Fruit fly (Drosophila melanogaster): ENCODE results near the gene Ilp8.

Ilp8 gene

DNA sequence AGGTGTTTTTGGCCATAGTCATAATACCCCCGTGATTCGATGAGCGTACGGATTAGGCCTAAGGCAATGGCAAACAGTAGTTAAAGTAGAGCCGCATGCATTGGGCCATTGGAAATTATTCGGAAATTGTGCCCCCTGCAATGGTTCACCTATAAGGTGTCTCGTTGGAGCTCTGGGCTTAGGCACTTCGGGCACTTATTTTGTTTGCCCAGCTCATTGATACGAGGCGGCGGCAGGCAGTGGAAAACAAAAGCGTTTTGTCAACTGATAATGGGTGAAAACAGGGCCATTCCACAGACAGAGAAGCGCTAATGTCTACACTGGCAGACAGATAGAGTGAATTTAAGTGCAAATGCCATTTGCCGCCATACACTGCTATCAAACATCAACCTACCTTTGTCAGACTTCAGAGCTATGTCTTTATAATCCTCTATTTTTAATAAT lies 25.6 kb downstream of the Ilp8 start (continued):
- TF ChIP-seq inv (GFP tag; IDR thresholded peaks at IDR 0.05; ENCODE audit: partially characterized antibody) (no peak), tin (GFP tag; optimal IDR thresholded peaks at IDR 0.05) (no peak), CG16813 (GFP tag; IDR thresholded peaks at IDR 0.05; ENCODE audit: partially characterized antibody) (no peak), gro (GFP tag; optimal IDR thresholded peaks at IDR 0.05) (no peak), lmd (GFP tag; IDR thresholded peaks at IDR 0.05) (peak; percentile 30; the same call in 1 of the 2 replicates), CG30431 (GFP tag; optimal IDR thresholded peaks at IDR 0.05) (no peak), NK7.1 (GFP tag; optimal IDR thresholded peaks at IDR 0.05) (no peak), slou (GFP tag; optimal IDR thresholded peaks at IDR 0.05) (no peak), az2 (GFP tag; optimal IDR thresholded peaks at IDR 0.05) (no peak), caup (GFP tag; optimal IDR thresholded peaks at IDR 0.05; ENCODE audit: severe bottlenecking) (peak; percentile 24), tna (GFP tag; IDR thresholded peaks at IDR 0.05; ENCODE audit: partially characterized antibody) (no peak), TFAM (GFP tag; optimal IDR thresholded peaks at IDR 0.05) (no peak), nau (GFP tag; optimal IDR thresholded peaks at IDR 0.05) (no peak), YL-1 (GFP tag; optimal IDR thresholded peaks at IDR 0.05) (no peak), CG10321 (GFP tag; IDR thresholded peaks at IDR 0.05) (no peak), MTF-1 (GFP tag; optimal IDR thresholded peaks at IDR 0.05; ENCODE audit: borderline replicate concordance) (no peak), bbx (GFP tag; IDR thresholded peaks at IDR 0.05; ENCODE audit: partially characterized antibody) (no peak), bab2 (GFP tag; optimal IDR thresholded peaks at IDR 0.05) (no peak), Rfx (GFP tag; IDR thresholded peaks at IDR 0.05) (peak; percentile 40), crol (GFP tag; IDR thresholded peaks at IDR 0.05) (no peak), CG3847 (GFP tag; IDR thresholded peaks at IDR 0.05) (0 out of 2 replicates have a peak, but pooled peaks have one; percentile 32), en (GFP tag; optimal IDR thresholded peaks at IDR 0.05) (no peak), schlank (tag; optimal IDR thresholded peaks at IDR 0.05) (peak; percentile 13), CG7745 (tag; optimal IDR thresholded peaks at IDR 0.05) (no peak), CG8944 (GFP tag; optimal IDR thresholded peaks at IDR 0.05) (no peak), Meics (GFP tag; optimal IDR thresholded peaks at IDR 0.05) (no peak), dati (GFP tag; IDR thresholded peaks at IDR 0.05) (no peak), wor (GFP tag; IDR thresholded peaks at IDR 0.05) (peak; percentile 17; the same call in 1 of the 2 replicates), ken (GFP tag; IDR thresholded peaks at IDR 0.05) (0 out of 3 replicates have a peak, but pooled peaks have one; percentile 38), Camta (GFP tag; optimal IDR thresholded peaks at IDR 0.05) (no peak), CG18011 (GFP tag; optimal IDR thresholded peaks at IDR 0.05) (no peak), exex (tag; optimal IDR thresholded peaks at IDR 0.05) (peak; percentile 39), grn (GFP tag; optimal IDR thresholded peaks at IDR 0.05) (no peak), HLH54F (GFP tag; optimal IDR thresholded peaks at IDR 0.05) (no peak), sc (optimal IDR thresholded peaks at IDR 0.05) (no peak), sc (GFP tag; optimal IDR thresholded peaks at IDR 0.05) (no peak), repo (GFP tag; optimal IDR thresholded peaks at IDR 0.05) (no peak), lab (GFP tag; optimal IDR thresholded peaks at IDR 0.05) (peak; percentile 59), E2f1 (GFP tag; IDR thresholded peaks at IDR 0.05) (no peak), Aef1 (GFP tag; IDR thresholded peaks at IDR 0.05) (peak; percentile 41; the same call in 1 of the 3 replicates), CG7357 (GFP tag; IDR thresholded peaks at IDR 0.05) (no peak), ATbp (GFP tag; optimal IDR thresholded peaks at IDR 0.05) (no peak), CG11695 (GFP tag; IDR thresholded peaks at IDR 0.05) (no peak), Bteb2 (GFP tag; optimal IDR thresholded peaks at IDR 0.05) (no peak), CrebB (tag; optimal IDR thresholded peaks at IDR 0.05) (no peak), gfzf (GFP tag; optimal IDR thresholded peaks at IDR 0.05) (no peak), nerfin-1 (tag; optimal IDR thresholded peaks at IDR 0.05) (no peak), CG17612 (GFP tag; IDR thresholded peaks at IDR 0.05) (no peak), dan (GFP tag; IDR thresholded peaks at IDR 0.05) (no peak), sna (GFP tag; IDR thresholded peaks at IDR 0.05; ENCODE audit: partially characterized antibody) (no peak), CG5180 (GFP tag; optimal IDR thresholded peaks at IDR 0.05) (no peak)
